Fruit fly (Drosophila melanogaster) whole organism, embryonic: ENCODE results near the gene sNPF-R.

Source experiments
- BEAF-32 ChIP-seq: fragments of 200-800 bp; sonication (Bioruptor generic); optimal IDR thresholded peaks from 3 replicates; lab custom pipeline; 2017; ENCODE audit warnings: missing biosample characterization, missing genetic modification characterization, mild to moderate bottlenecking, moderate library complexity, missing genetic modification reagents
- Blimp-1 ChIP-seq: fragments of 200-800 bp; sonication (Bioruptor generic); optimal IDR thresholded peaks from 3 replicates; lab custom pipeline; 2018; ENCODE audit warnings: missing biosample characterization, missing genetic modification characterization, mild to moderate bottlenecking, moderate library complexity, missing genetic modification reagents
- CG10147 ChIP-seq: fragments of 200-800 bp; sonication (Bioruptor generic); optimal IDR thresholded peaks from 2 replicates; lab custom pipeline; 2019; ENCODE audit warnings: missing biosample characterization, mild to moderate bottlenecking, missing genetic modification characterization, moderate library complexity
- CG12299 ChIP-seq: fragments of 200-800 bp; sonication (Bioruptor generic); optimal IDR thresholded peaks from 2 replicates; lab custom pipeline; 2018; ENCODE audit warnings: missing biosample characterization, mild to moderate bottlenecking, missing genetic modification characterization
- CG12769 ChIP-seq: fragments of 200-800 bp; sonication (Bioruptor generic); optimal IDR thresholded peaks from 2 replicates; lab custom pipeline; 2019; ENCODE audit warnings: missing biosample characterization, mild to moderate bottlenecking, missing genetic modification characterization, moderate library complexity
- CG13894 ChIP-seq: fragments of 200-800 bp; sonication (Bioruptor generic); optimal IDR thresholded peaks from 3 replicates; lab custom pipeline; 2018; ENCODE audit warnings: missing biosample characterization, mild to moderate bottlenecking, missing genetic modification characterization, moderate library complexity
- CG14014 ChIP-seq: fragments of 200-800 bp; sonication (Bioruptor generic); IDR thresholded peaks from 2 replicates; pipeline ENCODE4 v1.3.6; 2022; ENCODE audit warnings: missing biosample characterization, missing genetic modification characterization
- CG15514 ChIP-seq: fragments of 200-800 bp; sonication (Bioruptor generic); optimal IDR thresholded peaks from 3 replicates; lab custom pipeline; 2017; ENCODE audit warnings: missing biosample characterization, missing genetic modification characterization, mild to moderate bottlenecking, moderate library complexity, missing genetic modification reagents
- CG17829 ChIP-seq: fragments of 200-800 bp; optimal IDR thresholded peaks from 2 replicates; lab custom pipeline; 2019; ENCODE audit warnings: missing biosample characterization, mild to moderate bottlenecking, missing genetic modification characterization, moderate library complexity
- CG18599 ChIP-seq: fragments of 200-800 bp; sonication (Bioruptor generic); optimal IDR thresholded peaks from 3 replicates; lab custom pipeline; 2017; ENCODE audit warnings: missing biosample characterization, missing genetic modification characterization, mild to moderate bottlenecking, moderate library complexity, missing genetic modification reagents
- CG2120 ChIP-seq: fragments of 200-800 bp; sonication (Bioruptor generic); optimal IDR thresholded peaks from 3 replicates; lab custom pipeline; 2016; ENCODE audit warnings: missing biosample characterization, missing genetic modification characterization
- CG2202 ChIP-seq: fragments of 200-800 bp; sonication (Bioruptor generic); optimal IDR thresholded peaks from 2 replicates; lab custom pipeline; 2018; ENCODE audit warnings: missing biosample characterization, mild to moderate bottlenecking, missing genetic modification characterization
- CG2712 ChIP-seq: fragments of 200-800 bp; optimal IDR thresholded peaks from 3 replicates; lab custom pipeline; 2019; ENCODE audit warnings: missing biosample characterization, mild to moderate bottlenecking, missing genetic modification characterization, moderate library complexity
- CG30403 ChIP-seq: fragments of 200-800 bp; sonication (Bioruptor generic); optimal IDR thresholded peaks from 3 replicates; lab custom pipeline; 2016; ENCODE audit warnings: missing biosample characterization, missing genetic modification characterization
- CG6683 ChIP-seq: fragments of 200-800 bp; sonication (Bioruptor generic); optimal IDR thresholded peaks from 2 replicates; lab custom pipeline; 2017; ENCODE audit warnings: missing biosample characterization, mild to moderate bottlenecking, missing genetic modification characterization, missing genetic modification reagents
- CG7357 ChIP-seq: fragments of 200-800 bp; sonication (Bioruptor generic); IDR thresholded peaks from 3 replicates; pipeline ENCODE4 v1.3.6; 2022; ENCODE audit warnings: missing biosample characterization, missing genetic modification characterization
- CG7556 ChIP-seq: fragments of 200-800 bp; sonication (Bioruptor generic); optimal IDR thresholded peaks from 2 replicates; lab custom pipeline; 2017; ENCODE audit warnings: missing biosample characterization, mild to moderate bottlenecking, missing genetic modification characterization
- CG7745 ChIP-seq: fragments of 200-800 bp; sonication (Bioruptor generic); optimal IDR thresholded peaks from 2 replicates; lab custom pipeline; 2018; ENCODE audit warnings: missing biosample characterization, mild to moderate bottlenecking, missing genetic modification characterization, moderate library complexity
- CG8478 ChIP-seq: fragments of >200 bp; optimal IDR thresholded peaks from 2 replicates; lab custom pipeline; 2018
- CTCF ChIP-seq: fragments of 200-800 bp; sonication (Bioruptor generic); optimal IDR thresholded peaks from 2 replicates; lab custom pipeline; 2017; ENCODE audit warnings: missing biosample characterization, mild to moderate bottlenecking, missing genetic modification characterization, moderate library complexity
- Dp ChIP-seq: fragments of 200-800 bp; sonication (Bioruptor generic); optimal IDR thresholded peaks from 2 replicates; lab custom pipeline; 2018; ENCODE audit warnings: missing biosample characterization, mild to moderate bottlenecking, missing genetic modification characterization, moderate library complexity
- HLH3B ChIP-seq: fragments of 200-800 bp; sonication (Bioruptor generic); IDR thresholded peaks from 2 replicates; pipeline ENCODE4 v1.3.6; 2022; ENCODE audit warnings: missing biosample characterization, missing genetic modification characterization
- Hmx ChIP-seq: fragments of 200-800 bp; sonication (Bioruptor generic); optimal IDR thresholded peaks from 2 replicates; lab custom pipeline; 2016; ENCODE audit warnings: missing biosample characterization, missing genetic modification characterization
- Med ChIP-seq: fragments of 200-800 bp; sonication (Bioruptor generic); peaks from one replicate; lab custom pipeline; 2016; ENCODE audit warnings: missing biosample characterization, missing genetic modification characterization, mild to moderate bottlenecking, inconsistent platforms, moderate library complexity
- Mes4 ChIP-seq: fragments of 200-800 bp; sonication (Bioruptor generic); optimal IDR thresholded peaks from 2 replicates; lab custom pipeline; 2016; ENCODE audit warnings: missing biosample characterization, missing genetic modification characterization
- Rfx ChIP-seq: fragments of 200-800 bp; sonication (Bioruptor generic); IDR thresholded peaks from 2 replicates; pipeline ENCODE4 v1.3.6; 2022; ENCODE audit warnings: missing biosample characterization, missing genetic modification characterization
- Rx ChIP-seq: fragments of 200-800 bp; sonication (Bioruptor generic); IDR thresholded peaks from 2 replicates; pipeline ENCODE4 v1.3.6; 2022; ENCODE audit warnings: missing biosample characterization, missing genetic modification characterization
- Stat92E ChIP-seq, 3 experiments: fragments of >200 bp in 2 of 3; fragments of 200-800 bp in 1 of 3; sonication (Bioruptor generic) in 1 of 3; optimal IDR thresholded peaks; 2 replicates each; lab custom pipeline; 2017 to 2019; ENCODE audit warnings: missing biosample characterization in 3 of 3, missing genetic modification characterization in 3 of 3, mild to moderate bottlenecking in 1 of 3, moderate library complexity in 1 of 3
- Xrp1 ChIP-seq: fragments of 200-800 bp; sonication (Bioruptor generic); IDR thresholded peaks from 2 replicates; pipeline ENCODE4 v1.3.6; 2022; ENCODE audit warnings: missing biosample characterization, missing genetic modification characterization
- bbx ChIP-seq: fragments of 200-800 bp; sonication (Bioruptor generic); IDR thresholded peaks from 2 replicates; pipeline ENCODE4 v1.3.6; 2022; ENCODE audit warnings: missing biosample characterization, missing genetic modification characterization; ENCODE audit not compliant: partially characterized antibody
- bowl ChIP-seq: fragments of 200-800 bp; sonication (Bioruptor generic); IDR thresholded peaks from 2 replicates; pipeline ENCODE4 v1.3.6; 2022; ENCODE audit warnings: missing biosample characterization, missing genetic modification characterization
- chinmo ChIP-seq: fragments of 200-800 bp; sonication (Bioruptor generic); IDR thresholded peaks from 4 replicates; pipeline ENCODE4 v1.3.6; 2022; ENCODE audit warnings: missing biosample characterization, missing genetic modification characterization; ENCODE audit not compliant: partially characterized antibody
- gsb ChIP-seq: fragments of 200-800 bp; sonication (Bioruptor generic); IDR thresholded peaks from 2 replicates; pipeline ENCODE4 v1.3.6; 2022; ENCODE audit warnings: missing biosample characterization, missing genetic modification characterization
- h ChIP-seq: fragments of >200 bp; optimal IDR thresholded peaks from 2 replicates; lab custom pipeline; 2017
- prd ChIP-seq, 3 experiments: fragments of >200 bp in 2 of 3; fragments of 200-800 bp in 1 of 3; sonication (Bioruptor generic) in 1 of 3; optimal IDR thresholded peaks in 2 of 3; IDR thresholded peaks in 1 of 3; 2 replicates in 2 of 3; 3 replicates in 1 of 3; pipeline versions ENCODE4 v1.3.6 to Lab custom; 2017 to 2022; ENCODE audit warnings: missing biosample characterization in 1 of 3, missing genetic modification characterization in 1 of 3
- pzg ChIP-seq: fragments of 200-800 bp; sonication (Bioruptor generic); optimal IDR thresholded peaks from 3 replicates; lab custom pipeline; 2018; ENCODE audit warnings: missing biosample characterization, mild to moderate bottlenecking, missing genetic modification characterization, moderate library complexity
- row ChIP-seq: fragments of 200-800 bp; sonication (Bioruptor generic); IDR thresholded peaks from 3 replicates; pipeline ENCODE4 v1.3.6; 2022; ENCODE audit warnings: missing biosample characterization, missing genetic modification characterization
- sd ChIP-seq: fragments of 200-800 bp; sonication (Bioruptor generic); optimal IDR thresholded peaks from 3 replicates; lab custom pipeline; 2018; ENCODE audit warnings: missing biosample characterization, mild to moderate bottlenecking, missing genetic modification characterization, moderate library complexity
- tll ChIP-seq, 2 experiments: fragments of 200-800 bp in 1 of 2; fragments of >200 bp in 1 of 2; sonication (Bioruptor generic) in 1 of 2; optimal IDR thresholded peaks; 2 replicates each; lab custom pipeline; 2017 to 2019; ENCODE audit warnings: missing biosample characterization in 2 of 2, missing genetic modification characterization in 2 of 2, mild to moderate bottlenecking in 1 of 2, moderate library complexity in 1 of 2
- tna ChIP-seq: fragments of 200-800 bp; sonication (Bioruptor generic); IDR thresholded peaks from 2 replicates; pipeline ENCODE4 v1.3.6; 2022; ENCODE audit warnings: missing biosample characterization, missing genetic modification characterization; ENCODE audit not compliant: partially characterized antibody
- unc-4 ChIP-seq: fragments of 200-800 bp; sonication (Bioruptor generic); IDR thresholded peaks from 2 replicates; pipeline ENCODE4 v1.3.6; 2022; ENCODE audit warnings: missing biosample characterization, missing genetic modification characterization; ENCODE audit not compliant: partially characterized antibody
- vvl ChIP-seq: fragments of 200-800 bp; sonication (Bioruptor generic); IDR thresholded peaks from 2 replicates; pipeline ENCODE4 v1.3.6; 2022; ENCODE audit warnings: missing biosample characterization, missing genetic modification characterization

Gene sNPF-R

dm6 chr3L:20129032-20129431, 40.2 kb upstream of the sNPF-R start, which contains the start of gene gig (continued):
- TF ChIP-seq CG15514 (GFP tag; lab: Kevin White, UChicago), result peak; percentile 70
- no peak for TF ChIP-seq CG30403 (GFP tag; lab: Kevin White, UChicago)
- no peak for TF ChIP-seq CG7556 (GFP tag; lab: Kevin White, UChicago)
- peak; percentile 41 for TF ChIP-seq pzg (GFP tag; lab: Kevin White, UChicago)
- TF ChIP-seq HLH3B, result no peak
- no peak for TF ChIP-seq CG18599
- peak; percentile 45 for TF ChIP-seq bbx
- peak in 1 of 2 experiments; percentile 66 for TF ChIP-seq tll (GFP tag; optimal IDR thresholded peaks at IDR 0.05; lab: Kevin White, UChicago)

- TF ChIP-seq tna (GFP tag; lab: Robert Waterston, UW) (no peak), Blimp-1 (GFP tag; lab: Kevin White, UChicago) (peak; percentile 56), Med (GFP tag; lab: Kevin White, UChicago) (peak; percentile 9), unc-4 (0 out of 2 replicates have a peak, but pooled peaks have one; percentile 23), CG12299 (tag; lab: Kevin White, UChicago) (no peak)
Measured at dm6 chr3L:20127281-20127680, 38.5 kb upstream of the sNPF-R start, which contains the start of gene CG7365. CG7365 (minus strand) TSS chr3L:20127381.

- TF ChIP-seq Hmx (GFP tag; lab: Kevin White, UChicago) (no peak), Blimp-1 (GFP tag; lab: Kevin White, UChicago) (peak; percentile 95), Stat92E (GFP tag; optimal IDR thresholded peaks at IDR 0.05; lab: Kevin White, UChicago) (no peak), chinmo (GFP tag; lab: Robert Waterston, UW) (peak; percentile 41; the same call in 1 of the 4 replicates), CG15514 (GFP tag; lab: Kevin White, UChicago) (peak; percentile 78), bowl (GFP tag; lab: Robert Waterston, UW) (0 out of 2 replicates have a peak, but pooled peaks have one; percentile 32), sd (peak; percentile 73), CG13894 (tag; lab: Kevin White, UChicago) (peak; percentile 48), vvl (GFP tag; lab: Robert Waterston, UW) (0 out of 2 replicates have a peak, but pooled peaks have one; percentile 22), CG12769 (tag; lab: Kevin White, UChicago) (peak; percentile 51)
Measured at dm6 chr3L:20126106-20126505, 37.3 kb upstream of the sNPF-R start.

dm6 chr3L:20123038-20123437, 34.2 kb upstream of the sNPF-R start:
- TF ChIP-seq CG13894 (tag; lab: Kevin White, UChicago) (peak; percentile 51), Dp (GFP tag; lab: Kevin White, UChicago) (no peak), CG6683 (GFP tag; lab: Kevin White, UChicago) (no peak), CG8478 (lab: Kevin White, UChicago) (no peak), h (lab: Kevin White, UChicago) (no peak), Med (GFP tag; lab: Kevin White, UChicago) (peak; percentile 10), Rx (no peak), CG2202 (tag; lab: Kevin White, UChicago) (no peak), CG10147 (GFP tag; lab: Kevin White, UChicago) (no peak), CG14014 (GFP tag; lab: Robert Waterston, UW) (no peak)

- peak; percentile 68 for TF ChIP-seq row (GFP tag; lab: Robert Waterston, UW)
- peak; percentile 65 for TF ChIP-seq BEAF-32 (GFP tag; lab: Kevin White, UChicago)
- TF ChIP-seq gsb (GFP tag; lab: Robert Waterston, UW), result no peak
- TF ChIP-seq CG7357, result no peak
- TF ChIP-seq prd (optimal IDR thresholded peaks at IDR 0.05; lab: Kevin White, UChicago), result no peak
- TF ChIP-seq prd (GFP tag; IDR thresholded peaks at IDR 0.05; lab: Robert Waterston, UW), result peak; percentile 58; the same call in 2 of the 3 replicates
- no peak for TF ChIP-seq CG2712 (tag; lab: Kevin White, UChicago)
- peak; percentile 6 for TF ChIP-seq CG13894 (tag; lab: Kevin White, UChicago)
- TF ChIP-seq Mes4 (GFP tag; lab: Kevin White, UChicago), result no peak
- TF ChIP-seq CG7745 (tag; lab: Kevin White, UChicago), result no peak
- peak; percentile 40; the same call in 1 of the 2 replicates for TF ChIP-seq Xrp1
- peak; percentile 42; the same call in 1 of the 2 replicates for TF ChIP-seq Rfx
- TF ChIP-seq CG17829 (tag; lab: Kevin White, UChicago), result peak; percentile 9
- peak; percentile 89 for TF ChIP-seq CTCF (GFP tag; lab: Kevin White, UChicago)
- peak; percentile 34 for TF ChIP-seq CG2120 (GFP tag; lab: Kevin White, UChicago)
Measured at dm6 chr3L:20112797-20113368, 24.1 kb upstream of the sNPF-R start, which contains the start of gene CG14187. CG14187 (minus strand) TSS chr3L:20112847.
